Fruit fly (Drosophila melanogaster) whole organism, embryonic: ENCODE measurements around the gene CG14903.
A peak's percentile ranks its signal among the peaks of the same experiment; 100 is the strongest.

ENCODE experiments used
- Awh ChIP-seq: fragments of 200-800 bp; sonication (Bioruptor generic); IDR thresholded peaks from 2 replicates; pipeline ENCODE4, ENCODE4 v1.3.6; 2022; ENCODE audit warnings: missing biosample characterization, missing genetic modification characterization
- CG10274 ChIP-seq: fragments of 200-800 bp; sonication (Bioruptor generic); optimal IDR thresholded peaks from 3 replicates; lab custom pipeline; 2017; ENCODE audit warnings: missing biosample characterization, mild to moderate bottlenecking, missing genetic modification characterization
- CG10979 ChIP-seq: fragments of 200-800 bp; sonication (Bioruptor generic); optimal IDR thresholded peaks from 2 replicates; lab custom pipeline; 2018; ENCODE audit warnings: missing biosample characterization, mild to moderate bottlenecking, missing genetic modification characterization, moderate library complexity
- CG11247 ChIP-seq: fragments of 200-800 bp; sonication (Bioruptor generic); IDR thresholded peaks from 2 replicates; pipeline ENCODE4 v1.3.6; 2022; ENCODE audit warnings: missing biosample characterization, missing genetic modification characterization
- CG11456 ChIP-seq: fragments of 200-800 bp; sonication (Bioruptor generic); IDR thresholded peaks from 3 replicates; pipeline ENCODE4 v1.3.6; 2022; ENCODE audit warnings: missing biosample characterization, missing genetic modification characterization
- CG12104 ChIP-seq: fragments of 200-800 bp; sonication (Bioruptor generic); optimal IDR thresholded peaks from 3 replicates; lab custom pipeline; 2016; ENCODE audit warnings: missing biosample characterization, missing genetic modification characterization
- CG12219 ChIP-seq: fragments of 200-800 bp; sonication (Bioruptor generic); optimal IDR thresholded peaks from 3 replicates; lab custom pipeline; 2018; ENCODE audit warnings: missing biosample characterization, mild to moderate bottlenecking, missing genetic modification characterization
- CG15601 ChIP-seq: fragments of 200-800 bp; sonication (Bioruptor generic); optimal IDR thresholded peaks from 3 replicates; lab custom pipeline; 2019; ENCODE audit warnings: missing biosample characterization, mild to moderate bottlenecking, missing genetic modification characterization, moderate library complexity
- CG17186 ChIP-seq: fragments of 200-800 bp; sonication (Bioruptor generic); optimal IDR thresholded peaks from 3 replicates; lab custom pipeline; 2017; ENCODE audit warnings: missing biosample characterization, missing genetic modification reagents, missing genetic modification characterization
- CG18476 ChIP-seq: fragments of 200-800 bp; sonication (Bioruptor generic); optimal IDR thresholded peaks from 2 replicates; lab custom pipeline; 2016; ENCODE audit warnings: missing biosample characterization, mild to moderate bottlenecking, missing genetic modification characterization
- CG18619 ChIP-seq: fragments of 200-800 bp; sonication (Bioruptor generic); optimal IDR thresholded peaks from 3 replicates; lab custom pipeline; 2017; ENCODE audit warnings: missing biosample characterization, mild to moderate bottlenecking, missing genetic modification characterization
- CG2129 ChIP-seq: fragments of 200-800 bp; sonication (Bioruptor generic); IDR thresholded peaks from 2 replicates; pipeline ENCODE4 v1.3.6; 2022; ENCODE audit warnings: missing biosample characterization, missing genetic modification characterization; ENCODE audit not compliant: partially characterized antibody
- CG31441 ChIP-seq: fragments of 200-800 bp; sonication (Bioruptor generic); IDR thresholded peaks from 2 replicates; pipeline ENCODE4 v1.3.6; 2022; ENCODE audit warnings: missing biosample characterization, missing genetic modification characterization
- CG3163 ChIP-seq: fragments of 200-800 bp; sonication (Bioruptor generic); optimal IDR thresholded peaks from 3 replicates; lab custom pipeline; 2016; ENCODE audit warnings: missing biosample characterization, missing genetic modification characterization
- CG5245 ChIP-seq: fragments of 200-800 bp; sonication (Bioruptor generic); optimal IDR thresholded peaks from 3 replicates; lab custom pipeline; 2016; ENCODE audit warnings: missing biosample characterization, missing genetic modification characterization
- CG7556 ChIP-seq: fragments of 200-800 bp; sonication (Bioruptor generic); optimal IDR thresholded peaks from 2 replicates; lab custom pipeline; 2017; ENCODE audit warnings: missing biosample characterization, mild to moderate bottlenecking, missing genetic modification characterization
- CG9797 ChIP-seq: fragments of 200-800 bp; sonication (Bioruptor generic); optimal IDR thresholded peaks from 3 replicates; lab custom pipeline; 2018; ENCODE audit warnings: missing biosample characterization, mild to moderate bottlenecking, missing genetic modification characterization
- Deaf1 ChIP-seq: fragments of 200-800 bp; optimal IDR thresholded peaks from 3 replicates; lab custom pipeline; 2019; ENCODE audit warnings: missing biosample characterization, mild to moderate bottlenecking, missing genetic modification characterization, moderate library complexity
- HLHmδ ChIP-seq: fragments of 200-800 bp; sonication (Bioruptor generic); optimal IDR thresholded peaks from 2 replicates; lab custom pipeline; 2018; ENCODE audit warnings: missing biosample characterization, mild to moderate bottlenecking, missing genetic modification characterization, moderate library complexity
- Hey ChIP-seq: fragments of 200-800 bp; sonication (Bioruptor generic); optimal IDR thresholded peaks from 3 replicates; lab custom pipeline; 2018; ENCODE audit warnings: missing biosample characterization, mild to moderate bottlenecking, missing genetic modification characterization
- Hr3 ChIP-seq: fragments of 200-800 bp; sonication (Bioruptor generic); optimal IDR thresholded peaks from 3 replicates; lab custom pipeline; 2016; ENCODE audit warnings: missing biosample characterization, missing genetic modification characterization
- Hsf ChIP-seq: fragments of 200-800 bp; sonication (Bioruptor generic); optimal IDR thresholded peaks from 3 replicates; lab custom pipeline; 2016; ENCODE audit warnings: missing biosample characterization, missing genetic modification characterization
- Optix ChIP-seq: fragments of 200-800 bp; sonication (Bioruptor generic); IDR thresholded peaks from 3 replicates; pipeline ENCODE4 v1.3.6; 2022; ENCODE audit warnings: missing biosample characterization, missing genetic modification characterization
- Sry-δ ChIP-seq: fragments of 200-800 bp; sonication (Bioruptor generic); optimal IDR thresholded peaks from 2 replicates; lab custom pipeline; 2016; ENCODE audit warnings: missing biosample characterization, missing genetic modification characterization
- TFAM ChIP-seq: fragments of 200-800 bp; sonication (Bioruptor generic); optimal IDR thresholded peaks from 2 replicates; lab custom pipeline; 2017; ENCODE audit warnings: missing biosample characterization, missing genetic modification characterization, inconsistent platforms
- Vsx1 ChIP-seq: fragments of 200-800 bp; sonication (Bioruptor generic); optimal IDR thresholded peaks from 2 replicates; lab custom pipeline; 2017; ENCODE audit warnings: missing biosample characterization, mild to moderate bottlenecking, missing genetic modification characterization, missing genetic modification reagents
- chinmo ChIP-seq: fragments of 200-800 bp; sonication (Bioruptor generic); IDR thresholded peaks from 4 replicates; pipeline ENCODE4 v1.3.6; 2022; ENCODE audit warnings: missing biosample characterization, missing genetic modification characterization; ENCODE audit not compliant: partially characterized antibody
- crc ChIP-seq: fragments of 200-800 bp; sonication (Bioruptor generic); optimal IDR thresholded peaks from 2 replicates; lab custom pipeline; 2016; ENCODE audit warnings: missing biosample characterization, missing genetic modification characterization
- danr ChIP-seq: fragments of 200-800 bp; sonication (Bioruptor generic); IDR thresholded peaks from 2 replicates; pipeline ENCODE4 v1.3.6; 2022; ENCODE audit warnings: missing biosample characterization, missing genetic modification characterization
- dmrt11E ChIP-seq: fragments of 200-800 bp; sonication (Bioruptor generic); optimal IDR thresholded peaks from 3 replicates; lab custom pipeline; 2018; ENCODE audit warnings: missing biosample characterization, mild to moderate bottlenecking, missing genetic modification characterization, moderate library complexity
- dpn ChIP-seq, 2 experiments: fragments of 200-800 bp; sonication (Bioruptor generic); optimal IDR thresholded peaks; 3 replicates each; lab custom pipeline; 2016; ENCODE audit warnings: missing biosample characterization in 2 of 2, missing genetic modification characterization in 2 of 2
- dysf ChIP-seq: fragments of 200-800 bp; sonication (Bioruptor generic); IDR thresholded peaks from 3 replicates; pipeline ENCODE4 v1.3.6; 2022; ENCODE audit warnings: missing biosample characterization, missing genetic modification characterization
- exex ChIP-seq: fragments of 200-800 bp; sonication (Bioruptor generic); optimal IDR thresholded peaks from 4 replicates; lab custom pipeline; 2018; ENCODE audit warnings: missing biosample characterization, mild to moderate bottlenecking, missing genetic modification characterization, moderate library complexity
- gce ChIP-seq: fragments of 200-800 bp; sonication (Bioruptor generic); IDR thresholded peaks from 3 replicates; pipeline ENCODE4 v1.3.6; 2022; ENCODE audit warnings: missing biosample characterization, missing genetic modification characterization
- jing ChIP-seq: fragments of 200-800 bp; sonication (Bioruptor generic); optimal IDR thresholded peaks from 2 replicates; lab custom pipeline; 2018; ENCODE audit warnings: missing biosample characterization, mild to moderate bottlenecking, missing genetic modification characterization
- klu ChIP-seq: fragments of 200-800 bp; sonication (Bioruptor generic); IDR thresholded peaks from 2 replicates; pipeline ENCODE4 v1.3.6; 2022; ENCODE audit warnings: missing biosample characterization, missing genetic modification characterization
- lbe ChIP-seq: fragments of 200-800 bp; sonication (Bioruptor generic); optimal IDR thresholded peaks from 2 replicates; lab custom pipeline; 2016; ENCODE audit warnings: missing biosample characterization, mild to moderate bottlenecking, missing genetic modification characterization
- lmd ChIP-seq: fragments of 200-800 bp; sonication (Bioruptor generic); IDR thresholded peaks from 2 replicates; pipeline ENCODE4 v1.3.6; 2022; ENCODE audit warnings: missing biosample characterization, missing genetic modification characterization
- lola ChIP-seq, 3 experiments: fragments of >200 bp in 2 of 3; fragments of 200-800 bp in 1 of 3; sonication (Bioruptor generic) in 1 of 3; optimal IDR thresholded peaks; 2 replicates each; lab custom pipeline; 2017 to 2019; ENCODE audit warnings: missing biosample characterization in 3 of 3, missing genetic modification characterization in 3 of 3, mild to moderate bottlenecking in 1 of 3, moderate library complexity in 1 of 3
- nom ChIP-seq: fragments of 200-800 bp; sonication (Bioruptor generic); optimal IDR thresholded peaks from 2 replicates; lab custom pipeline; 2017; ENCODE audit warnings: missing biosample characterization, missing genetic modification characterization, mild to moderate bottlenecking, moderate library complexity, missing genetic modification reagents
- org-1 ChIP-seq: fragments of 200-800 bp; sonication (Bioruptor generic); optimal IDR thresholded peaks from 2 replicates; lab custom pipeline; 2017; ENCODE audit warnings: missing biosample characterization, missing genetic modification characterization
- row ChIP-seq: fragments of 200-800 bp; sonication (Bioruptor generic); IDR thresholded peaks from 3 replicates; pipeline ENCODE4 v1.3.6; 2022; ENCODE audit warnings: missing biosample characterization, missing genetic modification characterization
- sc ChIP-seq, 3 experiments: fragments of >200 bp in 2 of 3; fragments of 200-800 bp in 1 of 3; sonication (Bioruptor generic) in 1 of 3; optimal IDR thresholded peaks; 2 replicates in 2 of 3; 3 replicates in 1 of 3; lab custom pipeline; 2017; ENCODE audit warnings: mild to moderate bottlenecking in 1 of 3, missing biosample characterization in 1 of 3, missing genetic modification characterization in 1 of 3, missing genetic modification reagents in 1 of 3
- sim ChIP-seq: fragments of 200-800 bp; sonication (Bioruptor generic); IDR thresholded peaks from 2 replicates; pipeline ENCODE4 v1.3.6; 2022; ENCODE audit warnings: missing biosample characterization, missing genetic modification characterization
- sna ChIP-seq: fragments of 200-800 bp; sonication (Bioruptor generic); IDR thresholded peaks from 2 replicates; pipeline ENCODE4 v1.3.6; 2022; ENCODE audit warnings: missing biosample characterization, missing genetic modification characterization; ENCODE audit not compliant: partially characterized antibody
- toy ChIP-seq: fragments of 200-800 bp; sonication (Bioruptor generic); IDR thresholded peaks from 2 replicates; pipeline ENCODE4 v1.3.6; 2022; ENCODE audit warnings: missing biosample characterization, missing genetic modification characterization
- trh ChIP-seq: fragments of 200-800 bp; sonication (Bioruptor generic); optimal IDR thresholded peaks from 2 replicates; lab custom pipeline; 2016; ENCODE audit warnings: missing biosample characterization, missing genetic modification characterization
- yki ChIP-seq: fragments of >200 bp; optimal IDR thresholded peaks from 3 replicates; lab custom pipeline; 2018
- zfh1 ChIP-seq: fragments of 200-800 bp; sonication (Bioruptor generic); IDR thresholded peaks from 3 replicates; pipeline ENCODE4 v1.3.6; 2022; ENCODE audit warnings: missing biosample characterization, missing genetic modification characterization

The CG14903 gene

DNA sequence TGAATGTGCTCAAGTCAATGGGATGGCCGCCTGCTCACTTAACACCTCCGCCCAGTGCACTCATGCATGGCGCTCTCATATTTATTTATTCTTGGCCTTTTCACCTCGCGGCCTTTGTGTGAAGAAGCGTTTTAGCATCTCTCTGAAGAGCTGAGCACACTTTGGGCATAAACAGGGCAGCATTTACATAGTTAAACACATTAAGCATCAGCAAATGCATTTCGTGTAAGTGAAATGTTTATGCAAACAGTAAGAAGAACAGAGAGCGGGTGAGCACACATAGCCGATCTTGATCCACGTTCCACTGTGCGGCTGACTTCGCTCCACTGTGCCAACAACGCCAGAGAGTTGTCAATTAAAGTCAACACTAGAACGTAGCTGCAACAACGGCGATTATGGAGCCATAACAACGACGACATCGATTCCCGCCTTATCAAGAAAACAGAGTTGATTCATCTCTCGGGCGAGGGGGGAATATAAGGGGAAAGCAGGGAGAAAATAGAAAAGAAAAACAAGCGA is 48.9 kb downstream of the CG14903 start (continued):
- TF ChIP-seq Hey (tag; lab: Kevin White, UChicago) (no peak), CG31441 (GFP tag; lab: Robert Waterston, UW) (peak; percentile 48; the same call in 1 of the 2 replicates), dpn (GFP tag; optimal IDR thresholded peaks at IDR 0.05; lab: Kevin White, UChicago) (peak in 1 of 2 experiments; percentile 12), CG18619 (GFP tag; lab: Kevin White, UChicago) (peak; percentile 56), Hsf (peak; percentile 18), row (GFP tag; lab: Robert Waterston, UW) (no peak; the same call in 2 of the 3 replicates), CG7556 (GFP tag; lab: Kevin White, UChicago) (peak; percentile 52), CG2129 (GFP tag; lab: Robert Waterston, UW) (no peak), CG10274 (GFP tag; lab: Kevin White, UChicago) (peak; percentile 57), HLHmδ (GFP tag; lab: Kevin White, UChicago) (peak; percentile 88), CG5245 (GFP tag; lab: Kevin White, UChicago) (peak; percentile 65), zfh1 (GFP tag; lab: Robert Waterston, UW) (peak; percentile 61; the same call in 2 of the 3 replicates), Hr3 (GFP tag; lab: Kevin White, UChicago) (no peak), danr (GFP tag; lab: Robert Waterston, UW) (no peak), Optix (peak; percentile 50; the same call in 1 of the 3 replicates), Sry-δ (GFP tag; lab: Kevin White, UChicago) (no peak), jing (peak; percentile 31), TFAM (GFP tag; lab: Kevin White, UChicago) (no peak), Deaf1 (tag; lab: Kevin White, UChicago) (no peak), lbe (GFP tag; lab: Kevin White, UChicago) (no peak), CG12104 (GFP tag; lab: Kevin White, UChicago) (peak; percentile 63), sna (GFP tag; lab: Robert Waterston, UW) (0 out of 2 replicates have a peak, but pooled peaks have one; percentile 26), CG10979 (tag; lab: Kevin White, UChicago) (peak; percentile 42), lmd (GFP tag; lab: Robert Waterston, UW) (peak; percentile 41; the same call in 1 of the 2 replicates), CG18476 (GFP tag; lab: Kevin White, UChicago) (no peak), CG15601 (tag; lab: Kevin White, UChicago) (peak; percentile 67), lola (GFP tag; optimal IDR thresholded peaks at IDR 0.05; lab: Kevin White, UChicago) (peak in 1 of 3 experiments; percentile 78), chinmo (GFP tag; lab: Robert Waterston, UW) (0 out of 4 replicates have a peak, but pooled peaks have one; percentile 55), CG9797 (GFP tag; lab: Kevin White, UChicago) (peak; percentile 51), CG3163 (GFP tag; lab: Kevin White, UChicago) (no peak), CG12219 (GFP tag; lab: Kevin White, UChicago) (peak; percentile 41), CG11247 (GFP tag; lab: Robert Waterston, UW) (0 out of 2 replicates have a peak, but pooled peaks have one; percentile 13), org-1 (GFP tag; lab: Kevin White, UChicago) (peak; percentile 50), gce (0 out of 3 replicates have a peak, but pooled peaks have one; percentile 65), crc (GFP tag; lab: Kevin White, UChicago) (peak; percentile 30), Vsx1 (GFP tag; lab: Kevin White, UChicago) (peak; percentile 19), toy (GFP tag; lab: Robert Waterston, UW) (no peak), exex (tag; lab: Kevin White, UChicago) (peak; percentile 32), CG11456 (GFP tag; lab: Robert Waterston, UW) (no peak), sim (0 out of 2 replicates have a peak, but pooled peaks have one; percentile 40), dmrt11E (peak; percentile 85), Awh (GFP tag; lab: Robert Waterston, UW) (0 out of 2 replicates have a peak, but pooled peaks have one; percentile 31), klu (no peak), sc (optimal IDR thresholded peaks at IDR 0.05; lab: Kevin White, UChicago) (no peak), sc (GFP tag; optimal IDR thresholded peaks at IDR 0.05; lab: Kevin White, UChicago) (peak; percentile 75), trh (GFP tag; lab: Kevin White, UChicago) (no peak), nom (GFP tag; lab: Kevin White, UChicago) (peak; percentile 5), CG17186 (GFP tag; lab: Kevin White, UChicago) (peak; percentile 70), dysf (no peak; the same call in 2 of the 3 replicates), yki (lab: Kevin White, UChicago) (no peak)
